Worm (Caenorhabditis elegans) whole organism, dauer: Measurements from ENCODE around the gene K04C2.7.

Source experiments
- unc-62 ChIP-seq: sonication (generic microtip); optimal IDR thresholded peaks from 2 replicates; lab custom pipeline; 2017; ENCODE audit warnings: missing biosample characterization, missing genetic modification reagents, missing genetic modification characterization

Gene K04C2.7

DNA sequence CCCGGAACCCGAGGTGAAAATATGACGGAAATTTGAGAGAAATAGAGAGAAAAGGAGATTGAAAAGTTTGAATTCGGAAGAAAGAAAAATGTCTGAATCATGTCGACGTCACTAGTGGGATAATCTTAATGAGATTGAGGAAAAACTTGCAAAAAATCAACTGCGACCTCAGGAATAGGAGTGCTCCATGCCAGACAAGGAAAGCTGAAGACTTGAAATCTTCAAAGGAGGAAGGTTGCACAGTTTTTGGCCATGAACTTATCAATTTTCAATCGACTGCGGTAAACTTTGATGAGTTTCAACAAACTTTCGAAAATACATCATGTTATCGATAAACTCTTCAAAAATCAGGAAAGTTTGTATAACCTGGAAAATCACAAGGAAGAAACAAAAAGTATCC is 31.5 kb downstream of the K04C2.7 start, which contains the start of gene pdf-1:
TSS of gene pdf-1 (minus strand) at position 101 of the 400 bp plus-strand sequence.
- no peak for TF ChIP-seq unc-62

DNA sequence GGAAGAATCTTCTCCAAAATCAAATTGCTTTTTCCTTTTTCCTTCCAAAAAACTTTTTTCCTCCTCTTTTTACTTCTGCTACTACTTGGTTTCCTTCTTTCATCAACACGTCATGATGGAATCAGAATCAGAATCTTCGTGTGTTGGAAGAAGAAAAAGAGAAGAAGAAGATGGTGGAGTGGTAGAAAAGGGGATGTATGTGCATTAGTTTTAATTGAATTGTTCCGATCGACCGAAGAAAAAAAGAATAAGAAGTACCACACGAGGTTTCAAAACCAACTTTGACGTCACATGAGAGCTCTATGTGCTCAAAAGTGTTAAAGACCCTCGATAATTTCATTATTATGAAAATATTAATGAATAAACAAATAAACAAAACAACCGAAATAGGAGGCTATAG is 33.9 kb downstream of the K04C2.7 start:
- TF ChIP-seq unc-62 = no peak

DNA sequence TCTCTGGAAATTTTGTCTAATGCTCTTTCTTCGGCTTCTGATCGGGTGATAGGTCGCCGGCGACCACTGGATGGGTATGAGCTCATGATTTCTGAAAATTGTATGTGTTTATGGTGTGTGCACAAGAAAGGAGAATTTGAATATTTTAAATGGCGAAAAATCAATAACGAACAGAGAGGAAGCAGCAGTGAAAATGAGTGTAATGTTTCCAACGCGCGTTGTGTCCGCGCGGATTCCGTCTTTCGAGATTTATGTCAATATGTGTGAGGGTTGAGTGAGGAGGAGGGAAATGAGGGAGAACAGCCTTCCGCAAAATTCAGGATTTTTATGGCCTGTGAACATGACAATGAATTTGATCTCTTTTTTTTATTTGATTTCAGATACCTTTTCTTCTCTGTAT is 47.8 kb downstream of the K04C2.7 start, which contains the start of gene flap-1:
TSS of gene flap-1 (minus strand) at position 101 of the 400 bp plus-strand sequence.
- TF ChIP-seq unc-62 = no peak

DNA sequence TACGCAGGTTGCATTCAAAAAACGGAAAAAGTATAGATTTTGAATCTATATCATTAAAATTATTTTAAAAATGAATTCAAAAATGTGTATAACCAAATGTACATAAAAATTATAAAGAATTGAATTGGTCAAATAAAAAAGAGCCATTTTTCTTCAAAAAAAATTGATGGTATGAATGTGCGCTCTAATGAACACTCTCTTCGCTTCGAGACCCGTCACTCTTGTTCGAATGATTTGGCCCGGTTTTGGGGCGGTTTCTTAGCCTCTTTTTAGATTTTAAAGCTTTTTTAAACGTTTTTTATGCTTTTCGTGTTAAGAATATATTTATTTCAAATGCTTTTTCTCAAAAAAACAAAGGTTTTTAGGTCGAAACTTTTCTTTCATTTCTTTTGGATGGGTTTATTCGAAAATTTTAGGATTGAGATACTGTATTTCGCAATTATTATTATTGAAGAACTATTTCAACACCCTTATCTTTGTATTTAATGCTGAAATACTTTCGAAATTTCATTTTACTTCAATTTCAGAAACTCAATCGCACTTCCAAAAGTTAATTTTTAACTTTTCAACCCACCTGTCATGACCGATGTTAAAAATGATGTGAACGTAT is 48.8 kb downstream of the K04C2.7 start, which contains the start of gene inf-1:
TSS of gene inf-1 (plus strand) at position 577 of the 610 bp plus-strand sequence.
- TF ChIP-seq unc-62 = no peak

DNA sequence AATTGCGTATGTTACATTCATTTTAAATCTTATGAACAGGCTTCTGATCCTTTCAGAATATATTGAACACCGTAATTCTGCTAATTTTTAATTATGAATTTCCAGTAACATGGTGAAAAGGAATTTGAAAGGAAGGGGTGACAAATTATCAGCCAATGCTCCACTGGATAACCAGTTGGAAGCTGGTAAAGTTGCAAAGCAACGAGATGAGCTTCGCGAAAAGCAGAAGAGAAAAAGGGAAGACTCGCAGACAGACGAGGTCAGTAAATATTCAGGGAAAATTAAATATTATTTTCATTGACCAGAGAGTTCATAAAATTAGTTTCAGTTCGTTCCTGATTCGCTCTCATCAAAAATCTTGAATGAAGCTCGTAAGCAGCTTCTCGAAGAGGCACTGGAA is 51.0 kb downstream of the K04C2.7 start, which contains the start of gene byn-1:
TSS of gene byn-1 (plus strand) at position 106 of the 400 bp plus-strand sequence.
- TF ChIP-seq unc-62 = no peak
